Fruit fly (Drosophila melanogaster) whole organism, embryonic: ENCODE data around the gene pnr.

Source experiments
- Aef1 ChIP-seq: fragments of 200-800 bp; sonication (Bioruptor generic); IDR thresholded peaks from 3 replicates; pipeline ENCODE4 v1.3.6; 2022; ENCODE audit warnings: missing biosample characterization, missing genetic modification characterization
- Atf6 ChIP-seq: fragments of 200-800 bp; sonication (Bioruptor generic); IDR thresholded peaks from 2 replicates; pipeline ENCODE4 v1.3.6; 2022; ENCODE audit warnings: missing biosample characterization, missing genetic modification characterization
- Bgb ChIP-seq: fragments of 200-800 bp; sonication (Bioruptor generic); IDR thresholded peaks from 2 replicates; pipeline ENCODE4 v1.3.6; 2022; ENCODE audit warnings: missing biosample characterization, missing genetic modification characterization; ENCODE audit not compliant: partially characterized antibody
- CG12299 ChIP-seq: fragments of 200-800 bp; sonication (Bioruptor generic); optimal IDR thresholded peaks from 2 replicates; lab custom pipeline; 2018; ENCODE audit warnings: missing biosample characterization, mild to moderate bottlenecking, missing genetic modification characterization
- CG13123 ChIP-seq: fragments of 200-800 bp; sonication (Bioruptor generic); optimal IDR thresholded peaks from 2 replicates; lab custom pipeline; 2016; ENCODE audit warnings: missing biosample characterization, missing genetic modification characterization
- CG13894 ChIP-seq: fragments of 200-800 bp; sonication (Bioruptor generic); optimal IDR thresholded peaks from 3 replicates; lab custom pipeline; 2018; ENCODE audit warnings: missing biosample characterization, mild to moderate bottlenecking, missing genetic modification characterization, moderate library complexity
- CG15073 ChIP-seq: fragments of 200-800 bp; sonication (Bioruptor generic); optimal IDR thresholded peaks from 2 replicates; lab custom pipeline; 2016; ENCODE audit warnings: missing biosample characterization, missing genetic modification characterization
- CG16863 ChIP-seq: fragments of 200-800 bp; sonication (Bioruptor generic); optimal IDR thresholded peaks from 3 replicates; lab custom pipeline; 2016; ENCODE audit warnings: missing biosample characterization, missing genetic modification characterization
- CG17328 ChIP-seq: fragments of 200-800 bp; sonication (Bioruptor generic); IDR thresholded peaks from 2 replicates; pipeline ENCODE4 v1.3.6; 2022; ENCODE audit warnings: missing biosample characterization, missing genetic modification characterization
- CG17612 ChIP-seq: fragments of 200-800 bp; sonication (Bioruptor generic); IDR thresholded peaks from 2 replicates; pipeline ENCODE4 v1.3.6; 2022; ENCODE audit warnings: missing biosample characterization, missing genetic modification characterization
- CG17912 ChIP-seq: fragments of 200-800 bp; sonication (Bioruptor generic); optimal IDR thresholded peaks from 2 replicates; lab custom pipeline; 2018; ENCODE audit warnings: missing biosample characterization, mild to moderate bottlenecking, missing genetic modification characterization
- CG31441 ChIP-seq: fragments of 200-800 bp; sonication (Bioruptor generic); IDR thresholded peaks from 2 replicates; pipeline ENCODE4 v1.3.6; 2022; ENCODE audit warnings: missing biosample characterization, missing genetic modification characterization
- CG3281 ChIP-seq: fragments of 200-800 bp; sonication (Bioruptor generic); optimal IDR thresholded peaks from 3 replicates; lab custom pipeline; 2017; ENCODE audit warnings: missing biosample characterization, mild to moderate bottlenecking, missing genetic modification characterization
- CG4282 ChIP-seq: fragments of 200-800 bp; sonication (Bioruptor generic); optimal IDR thresholded peaks from 2 replicates; lab custom pipeline; 2016; ENCODE audit warnings: missing biosample characterization, missing genetic modification characterization
- CG4328 ChIP-seq: fragments of 200-800 bp; sonication (Bioruptor generic); optimal IDR thresholded peaks from 3 replicates; lab custom pipeline; 2017; ENCODE audit warnings: missing biosample characterization, missing genetic modification reagents, missing genetic modification characterization
- CG4360 ChIP-seq: fragments of 200-800 bp; sonication (Bioruptor generic); IDR thresholded peaks from 2 replicates; pipeline ENCODE4 v1.3.6; 2022; ENCODE audit warnings: missing biosample characterization, missing genetic modification characterization
- CG4424 ChIP-seq: fragments of 200-800 bp; sonication (Bioruptor generic); optimal IDR thresholded peaks from 3 replicates; lab custom pipeline; 2016; ENCODE audit warnings: missing biosample characterization, missing genetic modification characterization
- CG6272 ChIP-seq: fragments of 200-800 bp; sonication (Bioruptor generic); IDR thresholded peaks from 2 replicates; pipeline ENCODE4 v1.3.6; 2022; ENCODE audit warnings: missing biosample characterization, missing genetic modification characterization
- CG8281 ChIP-seq: fragments of 200-800 bp; sonication (Bioruptor generic); optimal IDR thresholded peaks from 2 replicates; lab custom pipeline; 2018; ENCODE audit warnings: missing biosample characterization, mild to moderate bottlenecking, missing genetic modification characterization, moderate library complexity
- CG9797 ChIP-seq: fragments of 200-800 bp; sonication (Bioruptor generic); optimal IDR thresholded peaks from 3 replicates; lab custom pipeline; 2018; ENCODE audit warnings: missing biosample characterization, mild to moderate bottlenecking, missing genetic modification characterization
- Deaf1 ChIP-seq: fragments of 200-800 bp; optimal IDR thresholded peaks from 3 replicates; lab custom pipeline; 2019; ENCODE audit warnings: missing biosample characterization, mild to moderate bottlenecking, missing genetic modification characterization, moderate library complexity
- Dip3 ChIP-seq: fragments of 200-800 bp; sonication (Bioruptor generic); optimal IDR thresholded peaks from 3 replicates; lab custom pipeline; 2016; ENCODE audit warnings: missing biosample characterization, missing genetic modification characterization
- Doc2 ChIP-seq: fragments of 200-800 bp; sonication (Bioruptor generic); IDR thresholded peaks from 2 replicates; pipeline ENCODE4 v1.3.6; 2022; ENCODE audit warnings: missing biosample characterization, missing genetic modification characterization
- Ets97D ChIP-seq: fragments of 200-800 bp; sonication (Bioruptor generic); optimal IDR thresholded peaks from 3 replicates; lab custom pipeline; 2016; ENCODE audit warnings: missing biosample characterization, missing genetic modification characterization
- GATAe ChIP-seq: fragments of 200-800 bp; sonication (Bioruptor generic); conservative IDR thresholded peaks from 2 replicates; pipeline ENCODE4 v1.3.6; 2022; ENCODE audit warnings: missing biosample characterization, missing genetic modification characterization
- H15 ChIP-seq: fragments of 200-800 bp; sonication (Bioruptor generic); IDR thresholded peaks from 3 replicates; pipeline ENCODE4 v1.3.6; 2022; ENCODE audit warnings: missing biosample characterization, missing genetic modification characterization
- Lim3 ChIP-seq: fragments of 200-800 bp; sonication (Bioruptor generic); IDR thresholded peaks from 2 replicates; pipeline ENCODE4 v1.3.6; 2022; ENCODE audit warnings: missing biosample characterization, missing genetic modification characterization
- NFAT ChIP-seq: fragments of 200-800 bp; sonication (Bioruptor generic); IDR thresholded peaks from 2 replicates; pipeline ENCODE4 v1.3.6; 2022; ENCODE audit warnings: missing biosample characterization, missing genetic modification characterization
- Nf-YA ChIP-seq: fragments of 200-800 bp; sonication (Bioruptor generic); IDR thresholded peaks from 2 replicates; pipeline ENCODE4 v1.3.6; 2022; ENCODE audit warnings: missing biosample characterization, missing genetic modification characterization
- Nf-YC ChIP-seq: fragments of 200-800 bp; optimal IDR thresholded peaks from 3 replicates; lab custom pipeline; 2019; ENCODE audit warnings: missing biosample characterization, mild to moderate bottlenecking, missing genetic modification characterization, moderate library complexity
- al ChIP-seq: fragments of 200-800 bp; sonication (Bioruptor generic); IDR thresholded peaks from 2 replicates; pipeline ENCODE4 v1.3.6; 2022; ENCODE audit warnings: missing biosample characterization, missing genetic modification characterization
- amos ChIP-seq: fragments of 200-800 bp; sonication (Bioruptor generic); IDR thresholded peaks from 2 replicates; pipeline ENCODE4 v1.3.6; 2022; ENCODE audit warnings: missing biosample characterization, missing genetic modification characterization; ENCODE audit not compliant: partially characterized antibody
- az2 ChIP-seq: fragments of 200-800 bp; sonication (Bioruptor generic); optimal IDR thresholded peaks from 3 replicates; lab custom pipeline; 2016; ENCODE audit warnings: missing biosample characterization, missing genetic modification characterization
- cas ChIP-seq: fragments of 200-800 bp; sonication (Bioruptor generic); IDR thresholded peaks from 2 replicates; pipeline ENCODE4 v1.3.6; 2022; ENCODE audit warnings: missing biosample characterization, missing genetic modification characterization
- chm ChIP-seq: fragments of 200-800 bp; sonication (Bioruptor generic); IDR thresholded peaks from 2 replicates; pipeline ENCODE4 v1.3.6; 2022; ENCODE audit warnings: missing biosample characterization, missing genetic modification characterization
- croc ChIP-seq: fragments of 200-800 bp; sonication (Bioruptor generic); conservative IDR thresholded peaks from 3 replicates; pipeline ENCODE4 v1.3.6; 2022; ENCODE audit warnings: missing biosample characterization, missing genetic modification characterization
- crol ChIP-seq: fragments of 200-800 bp; sonication (Bioruptor generic); IDR thresholded peaks from 2 replicates; pipeline ENCODE4 v1.3.6; 2022; ENCODE audit warnings: missing biosample characterization, missing genetic modification characterization
- ems ChIP-seq: fragments of 200-800 bp; sonication (Bioruptor generic); optimal IDR thresholded peaks from 3 replicates; lab custom pipeline; 2016; ENCODE audit warnings: missing biosample characterization, missing genetic modification characterization
- hbn ChIP-seq: fragments of 200-800 bp; sonication (Bioruptor generic); IDR thresholded peaks from 2 replicates; pipeline ENCODE4 v1.3.6; 2022; ENCODE audit warnings: missing biosample characterization, missing genetic modification characterization; ENCODE audit not compliant: partially characterized antibody
- hkb ChIP-seq, 2 experiments: fragments of 200-800 bp in 1 of 2; fragments of >200 bp in 1 of 2; sonication (Bioruptor generic) in 1 of 2; IDR thresholded peaks in 1 of 2; optimal IDR thresholded peaks in 1 of 2; 2 replicates each; pipeline versions ENCODE4 v1.3.6 to Lab custom; 2017 to 2022; ENCODE audit warnings: missing biosample characterization in 1 of 2, missing genetic modification characterization in 1 of 2
- lab ChIP-seq: fragments of 200-800 bp; sonication (Bioruptor generic); optimal IDR thresholded peaks from 3 replicates; lab custom pipeline; 2017; ENCODE audit warnings: missing biosample characterization, missing genetic modification characterization, mild to moderate bottlenecking, moderate library complexity, missing genetic modification reagents
- lola ChIP-seq, 3 experiments: fragments of >200 bp in 2 of 3; fragments of 200-800 bp in 1 of 3; sonication (Bioruptor generic) in 1 of 3; optimal IDR thresholded peaks; 2 replicates each; lab custom pipeline; 2017 to 2019; ENCODE audit warnings: missing biosample characterization in 3 of 3, missing genetic modification characterization in 3 of 3, mild to moderate bottlenecking in 1 of 3, moderate library complexity in 1 of 3
- mirr ChIP-seq: fragments of 200-800 bp; sonication (Bioruptor generic); optimal IDR thresholded peaks from 3 replicates; lab custom pipeline; 2018; ENCODE audit warnings: missing biosample characterization, mild to moderate bottlenecking, missing genetic modification characterization
- nom ChIP-seq: fragments of 200-800 bp; sonication (Bioruptor generic); optimal IDR thresholded peaks from 2 replicates; lab custom pipeline; 2017; ENCODE audit warnings: missing biosample characterization, missing genetic modification characterization, mild to moderate bottlenecking, moderate library complexity, missing genetic modification reagents
- oc ChIP-seq: fragments of 200-800 bp; sonication (Bioruptor generic); optimal IDR thresholded peaks from 2 replicates; lab custom pipeline; 2018; ENCODE audit warnings: missing biosample characterization, mild to moderate bottlenecking, missing genetic modification characterization, moderate library complexity
- ranshi ChIP-seq: fragments of 200-800 bp; sonication (Bioruptor generic); IDR thresholded peaks from 2 replicates; pipeline ENCODE4 v1.3.6; 2022; ENCODE audit warnings: missing biosample characterization, missing genetic modification characterization
- run ChIP-seq: fragments of 200-800 bp; sonication (Bioruptor generic); optimal IDR thresholded peaks from 3 replicates; lab custom pipeline; 2018; ENCODE audit warnings: missing biosample characterization, mild to moderate bottlenecking, missing genetic modification characterization
- scrt ChIP-seq: fragments of 200-800 bp; sonication (Bioruptor generic); optimal IDR thresholded peaks from 2 replicates; lab custom pipeline; 2018; ENCODE audit warnings: missing biosample characterization, mild to moderate bottlenecking, missing genetic modification characterization, moderate library complexity
- slou ChIP-seq: fragments of 200-800 bp; sonication (Bioruptor generic); optimal IDR thresholded peaks from 3 replicates; lab custom pipeline; 2016; ENCODE audit warnings: missing biosample characterization, missing genetic modification characterization
- stc ChIP-seq: fragments of 200-800 bp; sonication (Bioruptor generic); IDR thresholded peaks from 2 replicates; pipeline ENCODE4 v1.3.6; 2022; ENCODE audit warnings: missing biosample characterization, missing genetic modification characterization

pnr gene

DNA sequence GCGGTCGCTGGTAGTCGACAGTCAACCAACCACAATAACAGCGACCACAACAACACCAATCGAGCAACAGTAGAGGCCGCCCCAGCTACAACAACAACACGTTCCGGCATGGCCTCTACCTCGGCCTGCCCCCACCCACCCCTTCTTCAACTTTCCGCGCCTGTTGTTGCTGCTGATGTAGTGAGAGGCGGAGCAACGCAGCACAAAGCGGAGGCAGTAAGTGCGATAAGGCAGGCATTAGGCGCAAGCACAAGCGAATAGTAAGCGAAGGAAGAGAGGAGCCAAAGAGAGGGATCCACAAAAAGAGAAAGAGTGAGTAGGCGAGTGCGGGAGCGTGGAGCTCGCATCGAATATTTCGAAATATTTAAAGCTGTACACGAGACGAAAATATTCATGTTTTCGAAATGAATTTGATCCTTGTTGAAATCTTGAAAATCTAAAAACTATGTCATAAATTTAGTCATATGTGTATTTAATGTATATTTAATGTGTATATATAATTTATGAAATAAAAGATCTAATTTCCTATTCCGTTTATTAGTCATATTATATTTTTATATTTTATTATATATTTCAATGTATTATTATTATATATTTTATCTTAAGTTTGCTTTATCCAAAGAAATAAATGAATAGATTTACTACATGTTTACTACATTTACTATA is 32.6 kb upstream of the pnr start (continued):
- no peak for TF ChIP-seq CG16863 (GFP tag; lab: Kevin White, UChicago)
- TF ChIP-seq CG13894 (tag; lab: Kevin White, UChicago) = no peak
- no peak for TF ChIP-seq hkb (optimal IDR thresholded peaks at IDR 0.05; lab: Kevin White, UChicago)
- TF ChIP-seq hkb (GFP tag; IDR thresholded peaks at IDR 0.05; lab: Robert Waterston, UW) = peak; percentile 43; the same call in 1 of the 2 replicates
- peak; percentile 36; the same call in 1 of the 2 replicates for TF ChIP-seq ranshi (GFP tag; lab: Robert Waterston, UW)
- no peak for TF ChIP-seq slou (GFP tag; lab: Kevin White, UChicago)
- no peak for TF ChIP-seq CG15073
- TF ChIP-seq CG12299 = no peak
- 0 out of 2 replicates have a peak, but pooled peaks have one; percentile 8 for TF ChIP-seq Atf6 (GFP tag; lab: Robert Waterston, UW)
- no peak for TF ChIP-seq CG4328 (GFP tag; lab: Kevin White, UChicago)
- TF ChIP-seq CG4282 = no peak
- peak; percentile 100 for TF ChIP-seq CG4360 (GFP tag; lab: Robert Waterston, UW)
- peak; percentile 4; the same call in 1 of the 2 replicates for TF ChIP-seq amos (GFP tag; lab: Robert Waterston, UW)
- TF ChIP-seq Aef1 = peak; percentile 94
- no peak for TF ChIP-seq CG8281 (tag; lab: Kevin White, UChicago)
- no peak for TF ChIP-seq cas
- TF ChIP-seq Dip3 = no peak
- TF ChIP-seq GATAe (GFP tag; lab: Robert Waterston, UW) = peak; percentile 92
- TF ChIP-seq nom (GFP tag; lab: Kevin White, UChicago) = peak; percentile 31
- peak; percentile 88 for TF ChIP-seq mirr
- TF ChIP-seq hbn = peak; percentile 23; the same call in 1 of the 2 replicates
- TF ChIP-seq CG3281 (GFP tag; lab: Kevin White, UChicago) = no peak
- TF ChIP-seq chm (GFP tag; lab: Robert Waterston, UW) = peak; percentile 40; the same call in 1 of the 2 replicates
- peak; percentile 99 for TF ChIP-seq Nf-YC (tag; lab: Kevin White, UChicago)
- peak; percentile 55 for TF ChIP-seq Deaf1 (tag; lab: Kevin White, UChicago)
- TF ChIP-seq oc (tag; lab: Kevin White, UChicago) = peak; percentile 30
- peak; percentile 100 for TF ChIP-seq crol
- TF ChIP-seq CG17612 (GFP tag; lab: Robert Waterston, UW) = no peak
- peak; percentile 32; the same call in 1 of the 2 replicates for TF ChIP-seq CG31441 (GFP tag; lab: Robert Waterston, UW)
- TF ChIP-seq ems = no peak
- no peak for TF ChIP-seq scrt (GFP tag; lab: Kevin White, UChicago)
- 0 out of 2 replicates have a peak, but pooled peaks have one; percentile 10 for TF ChIP-seq al (GFP tag; lab: Robert Waterston, UW)
- TF ChIP-seq lab = peak; percentile 32
- no peak for TF ChIP-seq az2 (GFP tag; lab: Kevin White, UChicago)
- no peak for TF ChIP-seq H15 (GFP tag; lab: Robert Waterston, UW)
- TF ChIP-seq CG17912 (GFP tag; lab: Kevin White, UChicago) = peak; percentile 42
- TF ChIP-seq croc (GFP tag; lab: Robert Waterston, UW) = no peak
- TF ChIP-seq Bgb (GFP tag; lab: Robert Waterston, UW) = no peak
- TF ChIP-seq Lim3 = no peak
- TF ChIP-seq stc (GFP tag; lab: Robert Waterston, UW) = no peak
- no peak for TF ChIP-seq Ets97D (GFP tag; lab: Kevin White, UChicago)
- TF ChIP-seq CG17328 (GFP tag; lab: Robert Waterston, UW) = no peak
- TF ChIP-seq Doc2 (GFP tag; lab: Robert Waterston, UW) = no peak
- TF ChIP-seq CG4424 (GFP tag; lab: Kevin White, UChicago) = no peak
- no peak for TF ChIP-seq CG9797 (GFP tag; lab: Kevin White, UChicago)
- TF ChIP-seq lola (GFP tag; optimal IDR thresholded peaks at IDR 0.05; lab: Kevin White, UChicago) = peak in 1 of 3 experiments; percentile 32
- no peak for TF ChIP-seq CG13123
- no peak for TF ChIP-seq NFAT (GFP tag; lab: Robert Waterston, UW)
- peak; percentile 91 for TF ChIP-seq Nf-YA (GFP tag; lab: Robert Waterston, UW)
- TF ChIP-seq run (tag; lab: Kevin White, UChicago) = peak; percentile 32
- no peak for TF ChIP-seq CG6272 (GFP tag; lab: Robert Waterston, UW)
